Worm (Caenorhabditis elegans) whole organism, L4 larva: ENCODE data around the gene frm-5.1.

Experiments used
- F26F4.8 ChIP-seq: fragments of 200-800 bp; sonication (Bioruptor generic); conservative IDR thresholded peaks from 2 replicates; pipeline ENCODE4 v1.3.6; 2022; ENCODE audit warnings: missing genetic modification characterization, missing compliant biosample characterization
- F37D6.2 ChIP-seq: sonication (generic microtip); optimal IDR thresholded peaks from 2 replicates; lab custom pipeline; 2016; ENCODE audit warnings: mild to moderate bottlenecking, missing genetic modification characterization, missing compliant biosample characterization
- R02D3.7 ChIP-seq: fragments of 150-350 bp; sonication (generic microtip); optimal IDR thresholded peaks from 3 replicates; lab custom pipeline; 2014; ENCODE audit warnings: missing biosample characterization, missing genetic modification characterization
- Y48G9A.11 ChIP-seq: fragments of 200-800 bp; sonication (Bioruptor generic); IDR thresholded peaks from 2 replicates; pipeline ENCODE4 v1.3.6; 2022; ENCODE audit warnings: missing genetic modification reagents, missing genetic modification characterization, missing compliant biosample characterization
- Y5F2A.4 ChIP-seq: fragments of 200-800 bp; sonication (Bioruptor generic); optimal IDR thresholded peaks from 2 replicates; lab custom pipeline; 2018; ENCODE audit warnings: mild to moderate bottlenecking, missing genetic modification characterization, missing compliant biosample characterization
- aha-1 ChIP-seq: fragments of 150-350 bp; peaks from one replicate; lab custom pipeline; 2014; ENCODE audit warnings: missing biosample characterization, missing genetic modification characterization
- attf-4 ChIP-seq: sonication (generic microtip); optimal IDR thresholded peaks from 3 replicates; lab custom pipeline; 2017; ENCODE audit warnings: missing biosample characterization, missing genetic modification characterization
- ceh-28 ChIP-seq: fragments of 150-350 bp; optimal IDR thresholded peaks from 2 replicates; lab custom pipeline; 2014; ENCODE audit warnings: missing biosample characterization, missing genetic modification reagents, missing genetic modification characterization
- ceh-82 ChIP-seq: sonication (generic microtip); optimal IDR thresholded peaks from 2 replicates; lab custom pipeline; 2017; ENCODE audit warnings: missing biosample characterization, missing genetic modification characterization
- ces-1 ChIP-seq: fragments of 150-350 bp; sonication (generic microtip); optimal IDR thresholded peaks from 4 replicates; lab custom pipeline; 2014; ENCODE audit warnings: missing biosample characterization, missing genetic modification reagents, missing genetic modification characterization
- dmd-6 ChIP-seq: fragments of 200-800 bp; sonication (Bioruptor generic); IDR thresholded peaks from 2 replicates; pipeline ENCODE4 v1.3.6; 2022; ENCODE audit warnings: missing genetic modification reagents, missing genetic modification characterization, missing compliant biosample characterization
- dmd-9 ChIP-seq: fragments of 200-800 bp; sonication (Bioruptor generic); IDR thresholded peaks from 2 replicates; pipeline ENCODE4 v1.3.6; 2022; ENCODE audit warnings: missing genetic modification reagents, missing genetic modification characterization, missing compliant biosample characterization
- dpl-1 ChIP-seq: fragments of 150-350 bp; optimal IDR thresholded peaks from 2 replicates; lab custom pipeline; 2014; ENCODE audit warnings: missing biosample characterization, missing genetic modification reagents, missing genetic modification characterization
- duxl-1 ChIP-seq: sonication (generic microtip); optimal IDR thresholded peaks from 2 replicates; lab custom pipeline; 2016; ENCODE audit warnings: mild to moderate bottlenecking, missing genetic modification characterization, moderate library complexity, missing compliant biosample characterization; ENCODE audit not compliant: poor library complexity
- dve-1 ChIP-seq: sonication (generic microtip); optimal IDR thresholded peaks from 2 replicates; lab custom pipeline; 2017; ENCODE audit warnings: antibody characterized with exemption, mild to moderate bottlenecking, missing genetic modification characterization, missing compliant biosample characterization; ENCODE audit not compliant: insufficient read depth
- egl-27 ChIP-seq: sonication (generic microtip); optimal IDR thresholded peaks from 3 replicates; lab custom pipeline; 2017; ENCODE audit warnings: missing biosample characterization, missing genetic modification reagents, missing genetic modification characterization
- egl-43 ChIP-seq: fragments of 200-800 bp; sonication (Bioruptor generic); IDR thresholded peaks from 2 replicates; pipeline ENCODE4 v1.3.6; 2022; ENCODE audit warnings: missing genetic modification reagents, missing genetic modification characterization, missing compliant biosample characterization
- fkh-10 ChIP-seq: fragments of 150-350 bp; optimal IDR thresholded peaks from 2 replicates; lab custom pipeline; 2014; ENCODE audit warnings: missing biosample characterization, missing genetic modification reagents, missing genetic modification characterization
- gei-8 ChIP-seq: fragments of 200-800 bp; sonication (Bioruptor generic); optimal IDR thresholded peaks from 2 replicates; lab custom pipeline; 2018; ENCODE audit warnings: mild to moderate bottlenecking, missing genetic modification characterization, missing compliant biosample characterization
- hif-1 ChIP-seq, 2 experiments: sonication (generic microtip); optimal IDR thresholded peaks; 2 replicates each; lab custom pipeline; 2016 to 2017; ENCODE audit warnings: missing compliant biosample characterization in 2 of 2, missing genetic modification characterization in 2 of 2, missing genetic modification reagents in 2 of 2, missing genotype in 2 of 2, mild to moderate bottlenecking in 1 of 2
- hlh-30 ChIP-seq: sonication (generic microtip); optimal IDR thresholded peaks from 2 replicates; lab custom pipeline; 2017; ENCODE audit warnings: antibody characterized with exemption, mild to moderate bottlenecking, missing genetic modification characterization, missing compliant biosample characterization; ENCODE audit not compliant: insufficient read depth
- hmg-1.1 ChIP-seq: fragments of 200-800 bp; sonication (Bioruptor generic); IDR thresholded peaks from 2 replicates; pipeline ENCODE4 v1.3.6; 2022; ENCODE audit warnings: missing genetic modification reagents, missing genetic modification characterization, missing compliant biosample characterization
- lin-1 ChIP-seq: fragments of 200-800 bp; sonication (Bioruptor generic); IDR thresholded peaks from 2 replicates; pipeline ENCODE4 v1.3.6; 2022; ENCODE audit warnings: missing genetic modification reagents, missing genetic modification characterization, missing compliant biosample characterization
- lsy-2 ChIP-seq, 2 experiments: fragments of 150-350 bp in 1 of 2; sonication (generic microtip) in 1 of 2; optimal IDR thresholded peaks; 2 replicates each; lab custom pipeline; 2014 to 2017; ENCODE audit warnings: missing biosample characterization in 2 of 2, missing genetic modification characterization in 2 of 2
- mep-1 ChIP-seq: fragments of 150-350 bp; sonication (generic microtip); optimal IDR thresholded peaks from 3 replicates; lab custom pipeline; 2014; ENCODE audit warnings: missing biosample characterization, missing genetic modification characterization
- mes-2 ChIP-seq: sonication (generic microtip); optimal IDR thresholded peaks from 2 replicates; lab custom pipeline; 2016; ENCODE audit warnings: missing genotype, mild to moderate bottlenecking, missing genetic modification characterization, missing compliant biosample characterization; ENCODE audit not compliant: poor library complexity, severe bottlenecking
- mxl-3 ChIP-seq: fragments of 200-800 bp; sonication (Bioruptor generic); optimal IDR thresholded peaks from 2 replicates; lab custom pipeline; 2018; ENCODE audit warnings: mild to moderate bottlenecking, missing genetic modification characterization, missing compliant biosample characterization
- nhr-102 ChIP-seq: sonication (generic microtip); optimal IDR thresholded peaks from 2 replicates; lab custom pipeline; 2016; ENCODE audit warnings: mild to moderate bottlenecking, missing genetic modification characterization, moderate library complexity, missing compliant biosample characterization
- nhr-25 ChIP-seq: sonication (generic microtip); optimal IDR thresholded peaks from 2 replicates; lab custom pipeline; 2017; ENCODE audit warnings: missing genetic modification characterization, mild to moderate bottlenecking, missing compliant biosample characterization, antibody characterized with exemption, moderate library complexity, borderline replicate concordance; ENCODE audit not compliant: insufficient read depth
- nhr-28 ChIP-seq: fragments of 150-350 bp; optimal IDR thresholded peaks from 2 replicates; lab custom pipeline; 2014; ENCODE audit warnings: missing biosample characterization, missing genetic modification characterization
- nhr-41 ChIP-seq: fragments of 200-800 bp; sonication (Bioruptor generic); IDR thresholded peaks from 2 replicates; pipeline ENCODE4 v1.3.6; 2022; ENCODE audit warnings: missing genetic modification reagents, missing genetic modification characterization, missing compliant biosample characterization
- nhr-6 ChIP-seq: fragments of 150-350 bp; optimal IDR thresholded peaks from 2 replicates; lab custom pipeline; 2014; ENCODE audit warnings: missing biosample characterization, missing genetic modification characterization
- nhr-76 ChIP-seq: fragments of 150-350 bp; optimal IDR thresholded peaks from 2 replicates; lab custom pipeline; 2014; ENCODE audit warnings: missing biosample characterization, missing genetic modification characterization
- nhr-77 ChIP-seq: fragments of 150-350 bp; optimal IDR thresholded peaks from 2 replicates; lab custom pipeline; 2014; ENCODE audit warnings: missing biosample characterization, missing genetic modification characterization
- pha-4 ChIP-seq, 2 experiments: fragments of 150-350 bp in 1 of 2; fragments of 200-800 bp in 1 of 2; sonication (Bioruptor generic) in 1 of 2; IDR thresholded peaks in 1 of 2; optimal IDR thresholded peaks in 1 of 2; 2 replicates each; pipeline versions ENCODE4 v1.3.6 to Lab custom; 2014 to 2022; ENCODE audit warnings: missing genetic modification characterization in 2 of 2, missing genetic modification reagents in 2 of 2, missing biosample characterization in 1 of 2, missing compliant biosample characterization in 1 of 2
- php-3 ChIP-seq: fragments of 200-800 bp; sonication (Bioruptor generic); IDR thresholded peaks from 2 replicates; pipeline ENCODE4 v1.3.6; 2022; ENCODE audit warnings: missing genetic modification reagents, missing genetic modification characterization, missing compliant biosample characterization
- pqm-1 ChIP-seq: sonication (generic microtip); optimal IDR thresholded peaks from 2 replicates; lab custom pipeline; 2017; ENCODE audit warnings: missing biosample characterization, missing genetic modification characterization
- saeg-2 ChIP-seq: fragments of 200-800 bp; sonication (Bioruptor generic); IDR thresholded peaks from 2 replicates; pipeline ENCODE4 v1.3.6; 2022; ENCODE audit warnings: missing genetic modification reagents, missing genetic modification characterization, missing compliant biosample characterization
- set-16 ChIP-seq: fragments of 200-800 bp; sonication (Bioruptor generic); IDR thresholded peaks from 2 replicates; pipeline ENCODE4 v1.3.6; 2022; ENCODE audit warnings: missing genetic modification reagents, missing genetic modification characterization, missing compliant biosample characterization
- snpc-1.2 ChIP-seq: fragments of 200-800 bp; sonication (Bioruptor generic); IDR thresholded peaks from 2 replicates; pipeline ENCODE4 v1.3.6; 2022; ENCODE audit warnings: missing genetic modification reagents, missing genetic modification characterization, missing compliant biosample characterization
- snpc-4 ChIP-seq: fragments of 150-350 bp; optimal IDR thresholded peaks from 2 replicates; lab custom pipeline; 2014; ENCODE audit warnings: missing biosample characterization, missing genetic modification characterization
- tra-1 ChIP-seq: fragments of 200-800 bp; sonication (Bioruptor generic); IDR thresholded peaks from 2 replicates; pipeline ENCODE4 v1.3.6; 2022; ENCODE audit warnings: missing genetic modification reagents, missing genetic modification characterization, missing compliant biosample characterization
- unc-62 ChIP-seq, 3 experiments: fragments of 150-350 bp in 1 of 3; sonication (generic microtip); optimal IDR thresholded peaks in 2 of 3; peaks in 1 of 3; 1 replicate in 1 of 3; 2 replicates in 2 of 3; lab custom pipeline; 2014 to 2017; ENCODE audit warnings: missing biosample characterization in 3 of 3, missing genetic modification characterization in 3 of 3, missing genetic modification reagents in 3 of 3, missing genotype in 1 of 3
- ztf-11 ChIP-seq: fragments of 150-350 bp; optimal IDR thresholded peaks from 2 replicates; lab custom pipeline; 2014; ENCODE audit warnings: missing biosample characterization, missing genetic modification characterization
- ztf-7 ChIP-seq: fragments of 150-350 bp; optimal IDR thresholded peaks from 2 replicates; lab custom pipeline; 2014; ENCODE audit warnings: missing biosample characterization, missing genetic modification characterization

frm-5.1 gene

ce11 chrIV:58818-59217 lies 10.1 kb upstream of the frm-5.1 start, which contains the start of gene T05C7.5:
T05C7.5 (minus strand) TSS chrIV:58918.
- TF ChIP-seq hmg-1.1 (GFP tag; lab: Robert Waterston, UW) (no peak), ceh-82 (tag; lab: Kevin White, UChicago) (no peak)

- TF ChIP-seq gei-8 (GFP tag; lab: Kevin White, UChicago) (no peak), dmd-9 (no peak), snpc-4 (no peak), nhr-77 (tag; lab: Kevin White, UChicago) (no peak), lin-1 (GFP tag; lab: Robert Waterston, UW) (no peak), nhr-41 (GFP tag; lab: Robert Waterston, UW) (no peak), nhr-6 (no peak), nhr-76 (no peak), R02D3.7 (tag; lab: Kevin White, UChicago) (no peak), Y48G9A.11 (GFP tag; lab: Robert Waterston, UW) (no peak), tra-1 (GFP tag; lab: Robert Waterston, UW) (no peak), nhr-25 (tag; lab: Kevin White, UChicago) (no peak), ceh-28 (tag; lab: Kevin White, UChicago) (no peak), ztf-11 (no peak), attf-4 (tag; lab: Kevin White, UChicago) (no peak)
Measured at ce11 chrIV:53539-53938, 4.9 kb upstream of the frm-5.1 start, which contains the start of gene T05C7.4. T05C7.4 (minus strand) TSS chrIV:53639.

ce11 chrIV:51219-51618 lies 2.5 kb upstream of the frm-5.1 start:
- peak; percentile 58; the same call in 1 of the 2 replicates for TF ChIP-seq egl-43 (GFP tag; lab: Robert Waterston, UW)
- peak; percentile 63 for TF ChIP-seq nhr-25 (tag; lab: Kevin White, UChicago)
- peak; percentile 65 for TF ChIP-seq mes-2 (tag; lab: Kevin White, UChicago)
- 0 out of 2 replicates have a peak, but pooled peaks have one; percentile 22 for TF ChIP-seq php-3
- TF ChIP-seq aha-1 (tag; lab: Kevin White, UChicago), result peak; percentile 68
- peak; percentile 84 for TF ChIP-seq mxl-3 (GFP tag; lab: Kevin White, UChicago)
- TF ChIP-seq duxl-1, result peak; percentile 34
- TF ChIP-seq lsy-2 (tag; optimal IDR thresholded peaks at IDR 0.05; lab: Kevin White, UChicago), result peak in 1 of 2 experiments; percentile 21
- peak; percentile 73 for TF ChIP-seq dve-1
- peak; percentile 49 for TF ChIP-seq hlh-30 (tag; lab: Kevin White, UChicago)
- peak in 1 of 2 experiments; percentile 42 for TF ChIP-seq hif-1 (tag; optimal IDR thresholded peaks at IDR 0.05; lab: Kevin White, UChicago)
- 0 out of 2 replicates have a peak, but pooled peaks have one; percentile 28 for TF ChIP-seq dmd-6
- no peak for TF ChIP-seq snpc-1.2 (GFP tag; lab: Robert Waterston, UW)
- TF ChIP-seq nhr-77 (tag; lab: Kevin White, UChicago), result peak; percentile 27
- no peak for TF ChIP-seq fkh-10 (GFP tag; lab: Kevin White, UChicago)
- no peak for TF ChIP-seq R02D3.7 (tag; lab: Kevin White, UChicago)
- peak; percentile 29 for TF ChIP-seq dpl-1 (GFP tag; lab: Kevin White, UChicago)
- TF ChIP-seq nhr-102 (tag; lab: Kevin White, UChicago), result peak; percentile 43
- TF ChIP-seq hmg-1.1 (GFP tag; lab: Robert Waterston, UW), result peak; percentile 72
- TF ChIP-seq nhr-6, result no peak
- TF ChIP-seq attf-4 (tag; lab: Kevin White, UChicago), result no peak
- TF ChIP-seq pqm-1 (tag; lab: Kevin White, UChicago), result peak; percentile 31
- peak; percentile 52 for TF ChIP-seq mep-1
- peak; percentile 71 for TF ChIP-seq nhr-28 (tag; lab: Kevin White, UChicago)
- no peak for TF ChIP-seq ces-1
- TF ChIP-seq Y5F2A.4 (GFP tag; lab: Kevin White, UChicago), result no peak
- peak; percentile 13 for TF ChIP-seq ztf-7
- peak in 1 of 2 experiments; percentile 51 for TF ChIP-seq unc-62 (GFP tag; optimal IDR thresholded peaks at IDR 0.05 in 1 of 2; lab: Kevin White, UChicago)
- TF ChIP-seq unc-62 (tag; optimal IDR thresholded peaks at IDR 0.05; lab: Kevin White, UChicago), result no peak
- no peak for TF ChIP-seq F26F4.8 (GFP tag; lab: Robert Waterston, UW)
- TF ChIP-seq set-16 (GFP tag; lab: Robert Waterston, UW), result peak; percentile 29; the same call in 1 of the 2 replicates
- no peak for TF ChIP-seq pha-4 (GFP tag; IDR thresholded peaks at IDR 0.05; lab: Robert Waterston, UW)
- TF ChIP-seq pha-4 (tag; optimal IDR thresholded peaks at IDR 0.05; lab: Kevin White, UChicago), result peak; percentile 14
- no peak for TF ChIP-seq saeg-2 (GFP tag; lab: Robert Waterston, UW)
- TF ChIP-seq egl-27, result no peak
- no peak for TF ChIP-seq F37D6.2
